Worm (Caenorhabditis elegans) whole organism, L1 larva: Measurements from ENCODE around the gene F36F12.7.

Experiments
- blmp-1 ChIP-seq: fragments of 150-350 bp; optimal IDR thresholded peaks from 2 replicates; lab custom pipeline; 2014; ENCODE audit warnings: missing biosample characterization, missing genetic modification characterization
- mep-1 ChIP-seq: fragments of 150-350 bp; optimal IDR thresholded peaks from 2 replicates; lab custom pipeline; 2014; ENCODE audit warnings: missing biosample characterization, missing genetic modification characterization
- nhr-84 ChIP-seq: sonication (generic microtip); optimal IDR thresholded peaks from 2 replicates; lab custom pipeline; 2017; ENCODE audit warnings: missing biosample characterization, missing genetic modification characterization
- unc-86 ChIP-seq: sonication (generic microtip); optimal IDR thresholded peaks from 2 replicates; lab custom pipeline; 2016; ENCODE audit warnings: missing genetic modification characterization, missing compliant biosample characterization

- TF ChIP-seq mep-1 (no peak), blmp-1 (tag; lab: Kevin White, UChicago) (no peak), nhr-84 (tag; lab: Kevin White, UChicago) (no peak), unc-86 (no peak)
Measured at ce11 chrV:2118574-2118973, 19.4 kb downstream of the F36F12.7 start, which contains the start of gene bgnt-1.2.
